Fruit fly (Drosophila melanogaster): ENCODE measurements around the gene mbt.

The mbt gene

DNA sequence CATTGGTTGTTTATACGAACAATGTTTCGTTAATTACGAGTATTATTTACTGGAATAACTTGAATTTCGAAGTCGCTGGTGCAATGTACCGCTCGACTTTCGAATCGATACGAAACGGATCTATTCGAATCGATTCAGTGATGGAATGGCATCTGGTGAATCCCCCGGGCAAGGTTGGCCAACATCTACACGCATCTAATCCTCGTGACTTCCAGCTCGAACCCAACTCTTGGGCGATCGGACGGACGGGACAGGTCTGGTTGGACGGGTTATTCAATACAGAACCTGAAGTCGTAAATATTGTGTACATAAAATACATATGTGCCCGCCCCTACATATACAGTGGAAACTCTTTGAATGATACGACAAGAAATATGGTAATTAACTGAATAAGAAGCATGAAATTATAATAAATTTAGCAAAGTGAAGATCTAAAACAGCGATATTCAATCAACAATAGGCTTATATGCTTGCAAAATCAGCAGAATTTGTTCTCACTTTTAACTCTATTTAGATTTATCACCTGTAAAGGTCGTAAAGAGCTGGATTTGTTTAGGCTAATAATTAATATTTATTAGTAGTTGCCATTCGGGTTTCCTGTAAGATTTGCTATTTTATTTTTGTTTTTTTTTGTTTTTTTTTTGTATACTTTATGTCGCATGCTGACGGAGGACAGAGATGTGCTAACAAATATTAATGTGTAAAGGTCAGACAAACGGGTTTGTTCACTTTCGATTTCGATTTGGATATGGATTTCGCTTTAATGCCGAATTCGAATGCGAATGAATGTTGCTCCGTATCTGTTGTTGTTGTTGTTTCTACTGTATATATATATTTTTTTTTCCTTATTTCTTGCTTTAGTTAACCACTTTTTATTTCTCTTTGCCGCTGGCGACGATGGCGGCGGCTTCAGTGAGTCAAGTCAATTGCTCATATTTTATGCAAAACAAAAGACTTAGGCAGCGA, 6.6 kb downstream of the mbt start:
- TF ChIP-seq h (optimal IDR thresholded peaks at IDR 0.05) (no peak), ttk (optimal IDR thresholded peaks at IDR 0.05) (no peak), Sin3A (optimal IDR thresholded peaks at IDR 0.05) (no peak), psq (optimal IDR thresholded peaks at IDR 0.05) (no peak), insv (optimal IDR thresholded peaks at IDR 0.05) (no peak), Myc (optimal IDR thresholded peaks at IDR 0.05) (no peak)

DNA sequence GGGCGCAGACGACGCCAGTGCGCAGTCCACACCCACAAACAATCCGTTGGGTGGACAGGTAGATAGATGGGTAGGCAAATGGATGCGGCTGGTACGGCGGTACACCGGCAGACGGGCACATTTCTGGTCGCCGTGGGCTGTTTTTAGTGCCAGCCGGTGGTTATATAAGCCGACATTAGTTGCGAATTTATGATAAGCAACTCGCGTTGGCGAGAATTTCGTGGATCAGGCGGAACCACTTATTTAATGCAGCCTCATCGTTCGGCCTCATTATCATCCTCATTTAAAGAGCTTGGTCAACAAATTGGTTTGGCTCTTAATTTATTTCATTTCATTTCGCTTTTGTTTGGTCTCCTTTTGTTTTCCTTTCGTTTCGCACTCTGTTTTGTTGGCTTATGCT, 8.2 kb downstream of the mbt start:
- TF ChIP-seq h (optimal IDR thresholded peaks at IDR 0.05) (no peak), psq (optimal IDR thresholded peaks at IDR 0.05) (no peak), Sin3A (optimal IDR thresholded peaks at IDR 0.05) (no peak), insv (optimal IDR thresholded peaks at IDR 0.05) (no peak)

DNA sequence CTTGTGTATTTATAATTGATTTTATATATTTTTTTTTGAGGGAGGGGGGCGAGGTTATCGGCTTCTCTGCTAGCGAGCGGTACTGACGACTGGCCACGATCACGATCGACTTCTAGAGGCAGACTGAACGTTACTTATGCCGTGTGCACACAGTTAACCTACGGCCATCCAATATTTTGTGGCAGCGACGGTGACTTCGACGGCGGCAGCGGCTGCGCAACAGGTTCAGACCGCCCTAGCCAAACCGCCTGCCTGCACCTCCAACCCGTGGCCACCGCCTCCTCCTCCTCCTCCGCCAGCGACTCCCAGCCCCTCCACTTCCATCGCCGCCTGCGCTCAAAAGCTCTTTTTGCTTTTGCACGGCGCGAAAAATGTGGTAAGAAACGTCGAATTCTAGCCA, 11.0 kb downstream of the mbt start, which contains the start of gene CG9782:
CG9782 (minus strand) TSS at position 128 of the 400 bp plus-strand sequence.
- TF ChIP-seq psq (optimal IDR thresholded peaks at IDR 0.05) (no peak), ttk (optimal IDR thresholded peaks at IDR 0.05) (no peak), h (optimal IDR thresholded peaks at IDR 0.05) (no peak), Myc (optimal IDR thresholded peaks at IDR 0.05) (no peak), Sin3A (optimal IDR thresholded peaks at IDR 0.05) (no peak), insv (optimal IDR thresholded peaks at IDR 0.05) (no peak)

DNA sequence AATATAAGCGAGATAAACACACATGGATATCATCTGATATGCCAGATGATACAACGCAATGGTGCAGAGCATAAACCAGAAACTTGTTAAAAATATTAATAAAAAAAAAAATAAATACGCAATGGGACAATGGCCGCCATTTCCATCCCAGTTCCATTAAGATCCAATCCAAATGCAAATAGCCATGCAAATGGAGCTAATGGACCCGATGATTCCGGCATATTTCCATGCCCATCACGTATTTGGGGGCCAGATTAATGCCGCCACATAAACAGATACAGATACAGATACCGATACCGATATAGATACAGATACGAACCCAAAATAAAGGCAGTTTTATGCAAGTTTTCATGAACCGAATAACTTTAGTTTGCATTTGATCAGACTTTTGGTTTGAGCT, 13.0 kb downstream of the mbt start:
- TF ChIP-seq psq (optimal IDR thresholded peaks at IDR 0.05) (no peak), Myc (optimal IDR thresholded peaks at IDR 0.05) (no peak), h (optimal IDR thresholded peaks at IDR 0.05) (no peak), Sin3A (optimal IDR thresholded peaks at IDR 0.05) (no peak), insv (optimal IDR thresholded peaks at IDR 0.05) (no peak), ttk (optimal IDR thresholded peaks at IDR 0.05) (no peak)

DNA sequence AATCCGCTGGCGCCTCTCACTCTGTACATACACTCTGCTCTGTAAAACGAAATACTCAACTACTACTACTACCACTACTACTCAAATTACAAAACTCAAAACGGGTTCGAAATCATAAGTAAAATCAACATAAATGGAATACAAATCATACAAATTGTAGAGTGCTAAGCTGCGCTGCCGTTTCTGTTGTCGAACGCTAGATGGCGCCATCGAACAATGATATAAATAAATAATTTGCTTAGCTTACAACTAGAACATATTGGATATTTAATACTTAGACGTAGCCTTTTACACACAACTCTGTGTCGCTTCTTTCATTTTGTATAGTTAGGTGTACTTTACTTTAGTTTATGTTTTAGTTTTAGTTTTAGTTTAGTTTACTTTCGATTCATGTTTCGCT, 14.0 kb downstream of the mbt start:
- TF ChIP-seq psq (optimal IDR thresholded peaks at IDR 0.05) (no peak), insv (optimal IDR thresholded peaks at IDR 0.05) (no peak), Sin3A (optimal IDR thresholded peaks at IDR 0.05) (no peak), ttk (optimal IDR thresholded peaks at IDR 0.05) (no peak), Myc (optimal IDR thresholded peaks at IDR 0.05) (no peak), h (optimal IDR thresholded peaks at IDR 0.05) (no peak)

DNA sequence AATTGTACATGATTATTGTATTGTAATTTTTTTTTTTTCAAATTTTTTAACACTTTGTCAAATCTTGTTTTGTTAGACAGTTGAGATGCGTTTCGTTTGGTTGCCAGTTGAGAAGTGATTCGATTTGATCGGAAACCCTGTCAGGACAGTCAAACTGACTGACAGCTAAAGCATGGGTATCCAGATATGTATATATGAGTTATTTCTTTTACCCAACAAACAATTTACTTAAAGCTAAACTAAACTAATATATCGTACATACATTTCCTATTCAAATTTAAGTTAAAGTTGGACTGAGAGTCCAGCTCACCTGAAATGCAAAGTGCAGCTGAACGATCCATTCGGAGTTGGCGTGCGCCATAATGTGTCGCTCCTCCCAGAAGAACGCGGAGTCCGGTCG, 21.6 kb downstream of the mbt start, which contains the start of gene CG9777:
CG9777 (minus strand) TSS at position 101 of the 400 bp plus-strand sequence.
- TF ChIP-seq Myc (optimal IDR thresholded peaks at IDR 0.05): no peak
- no peak for TF ChIP-seq Sin3A (optimal IDR thresholded peaks at IDR 0.05)
- no peak for TF ChIP-seq h (optimal IDR thresholded peaks at IDR 0.05)
- TF ChIP-seq psq (optimal IDR thresholded peaks at IDR 0.05): no peak

DNA sequence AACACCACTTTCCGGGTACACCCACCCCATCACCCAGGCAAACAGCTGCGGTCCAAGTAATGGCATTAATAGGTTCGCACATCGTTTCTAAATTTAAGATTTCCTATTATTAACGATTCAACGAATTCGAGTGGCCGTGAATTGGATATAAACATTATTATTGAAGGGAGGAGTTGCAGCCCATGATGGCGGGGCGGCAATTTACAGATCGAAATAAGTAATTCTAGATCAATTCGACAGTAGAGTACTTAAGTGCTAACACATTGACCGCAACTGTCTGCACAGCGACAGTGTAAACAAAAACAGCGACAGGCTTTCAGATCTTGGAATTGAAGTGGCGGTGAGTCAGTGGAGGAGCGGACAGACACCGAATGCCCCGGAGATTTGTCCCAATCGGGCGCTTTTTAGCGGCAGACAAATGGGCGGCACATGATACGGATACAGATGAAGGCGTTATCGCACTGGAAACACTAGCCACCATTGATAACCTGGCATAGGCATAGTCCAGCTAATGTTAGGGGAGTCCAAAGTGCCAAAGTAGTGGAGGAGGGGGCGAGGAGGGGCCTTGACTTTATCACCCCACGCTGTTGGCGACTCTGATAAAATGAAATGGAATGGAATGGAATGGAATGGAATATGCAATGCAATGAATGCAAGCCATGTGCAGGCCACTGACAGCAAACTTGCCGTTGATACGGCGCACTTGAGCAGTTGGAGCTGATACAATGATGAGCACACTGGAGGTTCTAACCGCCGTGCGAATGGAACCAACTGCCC, 22.9 kb downstream of the mbt start:
- TF ChIP-seq psq (optimal IDR thresholded peaks at IDR 0.05): no peak

DNA sequence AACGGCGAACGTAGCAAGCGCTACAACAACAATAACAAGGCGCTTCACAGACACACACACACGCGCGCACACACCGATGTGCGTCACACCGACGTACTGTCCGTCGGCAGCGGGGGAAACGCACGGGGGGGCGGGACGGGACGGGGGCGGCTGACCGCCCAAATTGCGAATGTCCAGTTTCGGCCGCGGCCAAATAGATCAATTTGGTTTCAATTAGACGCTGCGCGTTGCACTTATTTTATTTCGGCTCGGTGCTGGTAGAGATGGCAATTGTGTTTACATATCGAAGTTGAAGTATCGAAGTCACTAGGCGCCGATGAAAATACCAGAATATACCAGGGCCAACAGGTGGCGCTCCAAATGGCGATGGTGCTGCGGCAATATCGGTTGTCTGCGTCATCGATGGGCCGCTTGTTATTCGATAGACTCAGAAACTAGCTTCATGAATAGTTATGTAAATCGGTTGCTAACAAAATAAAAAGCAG, 26.7 kb downstream of the mbt start, which contains the start of gene Rok:
Rok (minus strand) TSS at position 309 of the 485 bp plus-strand sequence.
- TF ChIP-seq ttk (optimal IDR thresholded peaks at IDR 0.05): no peak
- TF ChIP-seq Myc (optimal IDR thresholded peaks at IDR 0.05): no peak
- TF ChIP-seq h (optimal IDR thresholded peaks at IDR 0.05): no peak
- no peak for TF ChIP-seq psq (optimal IDR thresholded peaks at IDR 0.05)

DNA sequence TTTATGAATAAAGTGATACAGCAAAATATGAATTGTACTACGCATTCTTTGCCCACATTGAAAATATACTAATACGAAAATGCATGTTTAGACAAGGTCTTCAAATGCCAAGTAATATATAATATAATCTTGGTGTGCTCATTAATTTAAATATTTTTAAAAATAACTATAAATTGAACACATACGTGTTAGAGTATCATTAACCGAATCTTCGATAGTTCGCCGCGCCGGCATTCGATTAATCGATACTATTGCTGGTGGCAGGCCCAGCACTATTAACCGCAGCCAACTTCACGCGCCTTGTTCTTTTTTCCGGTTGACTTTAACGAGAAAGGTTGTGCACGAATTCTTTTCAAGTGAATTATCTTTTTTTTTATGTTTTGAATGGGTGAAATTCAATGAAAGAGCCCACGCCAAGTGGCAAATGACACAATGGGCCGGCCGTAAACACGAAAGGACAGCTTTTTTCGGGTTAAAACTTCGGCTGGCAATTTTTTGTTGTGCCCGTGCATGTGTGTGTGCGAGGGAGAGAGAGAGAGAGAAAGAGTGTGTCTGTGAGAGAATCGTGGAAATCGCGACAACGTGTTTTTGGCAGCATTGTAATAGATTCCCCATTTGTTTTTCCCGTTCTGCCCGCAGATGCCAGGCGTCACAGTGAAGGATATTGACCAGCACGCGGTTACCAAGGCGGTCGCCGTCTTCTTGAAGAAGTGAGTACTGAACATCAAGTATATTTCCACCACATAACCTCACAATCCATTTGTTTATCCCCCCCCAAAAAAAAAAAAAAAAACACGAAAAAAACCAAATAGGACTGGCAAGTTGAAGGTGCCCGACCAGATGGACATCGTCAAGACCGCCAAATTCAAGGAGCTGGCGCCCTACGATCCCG, 27.4 kb downstream of the mbt start, which contains the start of gene RpS19a:
RpS19a (plus strand) TSS at position 301 of the 892 bp plus-strand sequence.
- TF ChIP-seq psq (optimal IDR thresholded peaks at IDR 0.05) (peak; percentile 98), Sin3A (optimal IDR thresholded peaks at IDR 0.05) (no peak)

DNA sequence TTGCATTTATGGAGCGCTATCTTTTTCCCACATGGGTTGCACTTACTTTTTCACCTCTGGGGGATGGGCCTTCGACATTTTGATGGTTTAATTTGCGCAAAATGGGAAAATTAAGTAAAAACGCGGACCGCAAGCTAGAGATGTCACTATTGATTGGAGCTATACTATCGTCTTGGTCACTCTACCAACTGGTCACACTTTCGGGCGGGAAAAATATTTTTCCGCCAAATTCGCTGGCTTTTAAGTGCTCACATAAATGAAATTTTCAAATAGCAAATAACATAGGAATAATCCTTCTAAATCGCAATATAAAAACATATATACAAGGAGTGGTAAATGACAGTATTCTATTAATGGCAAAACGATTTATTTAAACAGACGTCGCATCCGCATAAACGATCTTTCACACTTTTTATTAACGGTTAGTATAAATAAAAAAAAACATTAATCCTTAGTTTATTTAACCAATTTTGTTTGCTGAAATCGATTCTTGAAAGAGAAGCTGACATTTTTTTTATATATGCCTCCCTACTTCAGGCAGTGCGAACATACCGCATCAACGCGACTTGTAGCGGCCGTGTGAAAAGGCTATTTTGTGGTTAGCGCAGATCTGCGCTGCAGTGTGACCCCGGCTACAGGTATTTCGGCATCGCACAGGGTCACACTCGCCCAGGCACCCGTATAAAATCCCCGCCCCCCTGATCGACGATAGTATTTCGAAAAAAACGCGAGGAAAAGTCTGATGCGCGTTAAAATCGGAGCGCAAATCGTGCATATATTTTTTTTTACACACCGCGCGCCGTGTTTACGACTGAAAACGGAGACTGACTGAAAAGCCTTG, 30.0 kb downstream of the mbt start, which contains the start of the genes SNRPG and mthl1:
SNRPG (minus strand) TSS at position 160 of the 841 bp plus-strand sequence.
mthl1 (plus strand) TSS at position 709 of the 841 bp plus-strand sequence.
- TF ChIP-seq ttk (optimal IDR thresholded peaks at IDR 0.05): no peak

DNA sequence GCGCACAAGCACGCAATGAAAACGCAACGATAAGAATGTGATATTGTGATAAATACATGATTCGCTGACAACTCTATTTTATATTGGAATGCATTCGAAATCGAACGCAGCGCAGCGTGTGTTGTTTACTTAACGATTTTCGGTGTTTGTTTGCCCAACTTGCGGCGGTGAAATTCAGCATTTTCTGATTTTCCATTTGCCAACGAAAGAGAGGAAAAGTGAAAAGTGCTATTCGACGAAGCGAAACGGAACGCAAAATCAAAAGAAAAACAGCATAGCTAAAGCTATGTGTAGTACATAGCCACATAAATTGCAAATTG, 30.6 kb downstream of the mbt start:
- TF ChIP-seq insv (optimal IDR thresholded peaks at IDR 0.05) (no peak), ttk (optimal IDR thresholded peaks at IDR 0.05) (no peak), psq (optimal IDR thresholded peaks at IDR 0.05) (no peak), Sin3A (optimal IDR thresholded peaks at IDR 0.05) (no peak), h (optimal IDR thresholded peaks at IDR 0.05) (no peak), Myc (optimal IDR thresholded peaks at IDR 0.05) (no peak)
